Worm (Caenorhabditis elegans): ENCODE data around the gene C15H11.1.

- TF ChIP-seq ets-4 (tag; optimal IDR thresholded peaks at IDR 0.05) (peak; percentile 46), ama-1 (optimal IDR thresholded peaks at IDR 0.05) (no peak), K09A11.1 (tag; optimal IDR thresholded peaks at IDR 0.05; ENCODE audit: insufficient read depth) (peak; percentile 21), elt-4 (tag; optimal IDR thresholded peaks at IDR 0.05) (no peak)
Measured at ce11 chrV:14347234-14347826, 46.3 kb upstream of the C15H11.1 start, which contains the start of gene cept-2.
